Fruit fly (Drosophila melanogaster) whole organism, embryonic: Measurements from ENCODE around the gene HIPP1.
A peak's percentile ranks its signal among the peaks of the same experiment; 100 is the strongest.

Source experiments
- Aef1 ChIP-seq: fragments of 200-800 bp; sonication (Bioruptor generic); IDR thresholded peaks from 3 replicates; pipeline ENCODE4 v1.3.6; 2022; ENCODE audit warnings: missing biosample characterization, missing genetic modification characterization
- Awh ChIP-seq: fragments of 200-800 bp; sonication (Bioruptor generic); IDR thresholded peaks from 2 replicates; pipeline ENCODE4, ENCODE4 v1.3.6; 2022; ENCODE audit warnings: missing biosample characterization, missing genetic modification characterization
- Bgb ChIP-seq: fragments of 200-800 bp; sonication (Bioruptor generic); IDR thresholded peaks from 2 replicates; pipeline ENCODE4 v1.3.6; 2022; ENCODE audit warnings: missing biosample characterization, missing genetic modification characterization; ENCODE audit not compliant: partially characterized antibody
- CG10209 ChIP-seq: fragments of 200-800 bp; sonication (Bioruptor generic); optimal IDR thresholded peaks from 3 replicates; lab custom pipeline; 2017; ENCODE audit warnings: missing biosample characterization, mild to moderate bottlenecking, missing genetic modification characterization, missing genetic modification reagents
- CG10654 ChIP-seq: fragments of 200-800 bp; sonication (Bioruptor generic); optimal IDR thresholded peaks from 2 replicates; lab custom pipeline; 2016; ENCODE audit warnings: missing biosample characterization, missing genetic modification characterization
- CG11723 ChIP-seq: fragments of 200-800 bp; sonication (Bioruptor generic); optimal IDR thresholded peaks from 2 replicates; lab custom pipeline; 2017; ENCODE audit warnings: missing biosample characterization, mild to moderate bottlenecking, missing genetic modification characterization
- CG13287 ChIP-seq: fragments of 200-800 bp; sonication (Bioruptor generic); IDR thresholded peaks from 2 replicates; pipeline ENCODE4 v1.3.6; 2022; ENCODE audit warnings: missing biosample characterization, missing genetic modification characterization; ENCODE audit not compliant: partially characterized antibody
- CG14050 ChIP-seq: fragments of 200-800 bp; sonication (Bioruptor generic); IDR thresholded peaks from 3 replicates; pipeline ENCODE4 v1.3.6; 2022; ENCODE audit warnings: missing biosample characterization, missing genetic modification characterization
- CG14710 ChIP-seq: fragments of 200-800 bp; sonication (Bioruptor generic); optimal IDR thresholded peaks from 3 replicates; lab custom pipeline; 2019; ENCODE audit warnings: missing biosample characterization, mild to moderate bottlenecking, missing genetic modification characterization, moderate library complexity
- CG1647 ChIP-seq: fragments of 200-800 bp; sonication (Bioruptor generic); optimal IDR thresholded peaks from 3 replicates; lab custom pipeline; 2016; ENCODE audit warnings: missing biosample characterization, missing genetic modification characterization
- CG18262 ChIP-seq: fragments of 200-800 bp; optimal IDR thresholded peaks from 3 replicates; lab custom pipeline; 2019; ENCODE audit warnings: missing biosample characterization, mild to moderate bottlenecking, missing genetic modification characterization, moderate library complexity
- CG2712 ChIP-seq: fragments of 200-800 bp; optimal IDR thresholded peaks from 3 replicates; lab custom pipeline; 2019; ENCODE audit warnings: missing biosample characterization, mild to moderate bottlenecking, missing genetic modification characterization, moderate library complexity
- CG3065 ChIP-seq: fragments of 200-800 bp; sonication (Bioruptor generic); optimal IDR thresholded peaks from 2 replicates; lab custom pipeline; 2016; ENCODE audit warnings: missing biosample characterization, missing genetic modification characterization
- CG31365 ChIP-seq: fragments of 200-800 bp; sonication (Bioruptor generic); optimal IDR thresholded peaks from 2 replicates; lab custom pipeline; 2018; ENCODE audit warnings: missing biosample characterization, mild to moderate bottlenecking, missing genetic modification characterization
- CG33213 ChIP-seq: fragments of 200-800 bp; sonication (Bioruptor generic); optimal IDR thresholded peaks from 3 replicates; lab custom pipeline; 2016; ENCODE audit warnings: missing biosample characterization, missing genetic modification characterization
- CG3726 ChIP-seq: fragments of 200-800 bp; sonication (Bioruptor generic); IDR thresholded peaks from 3 replicates; pipeline ENCODE4, ENCODE4 v1.3.6; 2022; ENCODE audit warnings: missing biosample characterization, missing genetic modification characterization
- CG4282 ChIP-seq: fragments of 200-800 bp; sonication (Bioruptor generic); optimal IDR thresholded peaks from 2 replicates; lab custom pipeline; 2016; ENCODE audit warnings: missing biosample characterization, missing genetic modification characterization
- CG4328 ChIP-seq: fragments of 200-800 bp; sonication (Bioruptor generic); optimal IDR thresholded peaks from 3 replicates; lab custom pipeline; 2017; ENCODE audit warnings: missing biosample characterization, missing genetic modification reagents, missing genetic modification characterization
- CG4854 ChIP-seq: fragments of 200-800 bp; sonication (Bioruptor generic); optimal IDR thresholded peaks from 2 replicates; lab custom pipeline; 2016; ENCODE audit warnings: missing biosample characterization, missing genetic modification characterization, inconsistent platforms
- CG6254 ChIP-seq: fragments of 200-800 bp; sonication (Bioruptor generic); optimal IDR thresholded peaks from 3 replicates; lab custom pipeline; 2017; ENCODE audit warnings: mild to moderate bottlenecking, missing biosample characterization, missing genetic modification reagents, missing genetic modification characterization
- CG6765 ChIP-seq: fragments of 200-800 bp; sonication (Bioruptor generic); optimal IDR thresholded peaks from 3 replicates; lab custom pipeline; 2017; ENCODE audit warnings: missing biosample characterization, mild to moderate bottlenecking, missing genetic modification characterization
- CG9215 ChIP-seq: fragments of 200-800 bp; sonication (Bioruptor generic); IDR thresholded peaks from 2 replicates; pipeline ENCODE4 v1.3.6; 2022; ENCODE audit warnings: missing biosample characterization, missing genetic modification characterization
- Dbx ChIP-seq: fragments of 200-800 bp; sonication (Bioruptor generic); IDR thresholded peaks from 3 replicates; pipeline ENCODE4 v1.3.6; 2022; ENCODE audit warnings: missing biosample characterization, missing genetic modification characterization
- E2f2 ChIP-seq: fragments of 200-800 bp; sonication (Bioruptor generic); IDR thresholded peaks from 2 replicates; pipeline ENCODE4 v1.3.6; 2022; ENCODE audit warnings: missing biosample characterization, missing genetic modification characterization
- Ets97D ChIP-seq: fragments of 200-800 bp; sonication (Bioruptor generic); optimal IDR thresholded peaks from 3 replicates; lab custom pipeline; 2016; ENCODE audit warnings: missing biosample characterization, missing genetic modification characterization
- HmgZ ChIP-seq: fragments of 200-800 bp; sonication (Bioruptor generic); optimal IDR thresholded peaks from 2 replicates; lab custom pipeline; 2018; ENCODE audit warnings: missing biosample characterization, mild to moderate bottlenecking, missing genetic modification characterization
- Jarid2 ChIP-seq: fragments of 200-800 bp; sonication (Bioruptor generic); optimal IDR thresholded peaks from 3 replicates; lab custom pipeline; 2017; ENCODE audit warnings: mild to moderate bottlenecking, missing biosample characterization, missing genetic modification reagents, missing genetic modification characterization
- MESR4 ChIP-seq: fragments of 200-800 bp; sonication (Bioruptor generic); optimal IDR thresholded peaks from 2 replicates; lab custom pipeline; 2018; ENCODE audit warnings: missing biosample characterization, mild to moderate bottlenecking, missing genetic modification characterization, moderate library complexity
- Med ChIP-seq: fragments of 200-800 bp; sonication (Bioruptor generic); peaks from one replicate; lab custom pipeline; 2016; ENCODE audit warnings: missing biosample characterization, missing genetic modification characterization, mild to moderate bottlenecking, inconsistent platforms, moderate library complexity
- NK7.1 ChIP-seq: fragments of 200-800 bp; sonication (Bioruptor generic); optimal IDR thresholded peaks from 3 replicates; lab custom pipeline; 2016; ENCODE audit warnings: missing biosample characterization, missing genetic modification characterization
- Nf-YB ChIP-seq: fragments of 200-800 bp; sonication (Bioruptor generic); optimal IDR thresholded peaks from 3 replicates; lab custom pipeline; 2019; ENCODE audit warnings: missing biosample characterization, mild to moderate bottlenecking, missing genetic modification characterization, moderate library complexity
- Opbp ChIP-seq: fragments of 200-800 bp; sonication (Bioruptor generic); IDR thresholded peaks from 3 replicates; pipeline ENCODE4 v1.3.6; 2022; ENCODE audit warnings: missing biosample characterization, missing genetic modification characterization; ENCODE audit not compliant: partially characterized antibody
- Pdp1 ChIP-seq, 2 experiments: fragments of 200-800 bp; sonication (Bioruptor generic); optimal IDR thresholded peaks; 3 replicates each; lab custom pipeline; 2016; ENCODE audit warnings: missing biosample characterization in 2 of 2, missing genetic modification characterization in 2 of 2, mild to moderate bottlenecking in 1 of 2, moderate library complexity in 1 of 2
- Scr ChIP-seq: fragments of 200-800 bp; sonication (Bioruptor generic); IDR thresholded peaks from 2 replicates; pipeline ENCODE4 v1.3.6; 2022; ENCODE audit warnings: missing biosample characterization, missing genetic modification characterization; ENCODE audit not compliant: partially characterized antibody
- Sry-δ ChIP-seq: fragments of 200-800 bp; sonication (Bioruptor generic); optimal IDR thresholded peaks from 2 replicates; lab custom pipeline; 2016; ENCODE audit warnings: missing biosample characterization, missing genetic modification characterization
- Vsx1 ChIP-seq: fragments of 200-800 bp; sonication (Bioruptor generic); optimal IDR thresholded peaks from 2 replicates; lab custom pipeline; 2017; ENCODE audit warnings: missing biosample characterization, mild to moderate bottlenecking, missing genetic modification characterization, missing genetic modification reagents
- amos ChIP-seq: fragments of 200-800 bp; sonication (Bioruptor generic); IDR thresholded peaks from 2 replicates; pipeline ENCODE4 v1.3.6; 2022; ENCODE audit warnings: missing biosample characterization, missing genetic modification characterization; ENCODE audit not compliant: partially characterized antibody
- bsh ChIP-seq, 2 experiments: fragments of 200-800 bp; sonication (Bioruptor generic); optimal IDR thresholded peaks; 2 replicates each; lab custom pipeline; 2017 to 2018; ENCODE audit warnings: mild to moderate bottlenecking in 2 of 2, missing biosample characterization in 2 of 2, missing genetic modification characterization in 2 of 2, moderate library complexity in 1 of 2
- croc ChIP-seq: fragments of 200-800 bp; sonication (Bioruptor generic); conservative IDR thresholded peaks from 3 replicates; pipeline ENCODE4 v1.3.6; 2022; ENCODE audit warnings: missing biosample characterization, missing genetic modification characterization
- da ChIP-seq: fragments of 200-800 bp; sonication (Bioruptor generic); optimal IDR thresholded peaks from 2 replicates; lab custom pipeline; 2016; ENCODE audit warnings: missing biosample characterization, missing genetic modification characterization
- esg ChIP-seq: fragments of 200-800 bp; sonication (Bioruptor generic); conservative IDR thresholded peaks from 2 replicates; pipeline ENCODE4 v1.3.6; 2022; ENCODE audit warnings: missing biosample characterization, missing genetic modification characterization
- fd96Cb ChIP-seq: fragments of 200-800 bp; sonication (Bioruptor generic); optimal IDR thresholded peaks from 2 replicates; lab custom pipeline; 2018; ENCODE audit warnings: missing biosample characterization, mild to moderate bottlenecking, missing genetic modification characterization, moderate library complexity
- fru ChIP-seq: fragments of >200 bp; optimal IDR thresholded peaks from 2 replicates; lab custom pipeline; 2017
- kay ChIP-seq: fragments of 200-800 bp; sonication (Bioruptor generic); optimal IDR thresholded peaks from 2 replicates; lab custom pipeline; 2016; ENCODE audit warnings: missing biosample characterization, missing genetic modification characterization
- mld ChIP-seq: fragments of 200-800 bp; sonication (Bioruptor generic); IDR thresholded peaks from 3 replicates; pipeline ENCODE4 v1.3.6; 2022; ENCODE audit warnings: missing biosample characterization, missing genetic modification characterization; ENCODE audit not compliant: partially characterized antibody
- pnt ChIP-seq: fragments of 200-800 bp; sonication (Bioruptor generic); optimal IDR thresholded peaks from 3 replicates; lab custom pipeline; 2016; ENCODE audit warnings: missing biosample characterization, missing genetic modification characterization
- pzg ChIP-seq: fragments of 200-800 bp; sonication (Bioruptor generic); optimal IDR thresholded peaks from 3 replicates; lab custom pipeline; 2018; ENCODE audit warnings: missing biosample characterization, mild to moderate bottlenecking, missing genetic modification characterization, moderate library complexity
- scrt ChIP-seq: fragments of 200-800 bp; sonication (Bioruptor generic); optimal IDR thresholded peaks from 2 replicates; lab custom pipeline; 2018; ENCODE audit warnings: missing biosample characterization, mild to moderate bottlenecking, missing genetic modification characterization, moderate library complexity
- sug ChIP-seq: fragments of 200-800 bp; optimal IDR thresholded peaks from 2 replicates; lab custom pipeline; 2019; ENCODE audit warnings: missing biosample characterization, mild to moderate bottlenecking, missing genetic modification characterization, moderate library complexity
- unpg ChIP-seq: fragments of 200-800 bp; sonication (Bioruptor generic); optimal IDR thresholded peaks from 3 replicates; lab custom pipeline; 2018; ENCODE audit warnings: missing biosample characterization, mild to moderate bottlenecking, missing genetic modification characterization, moderate library complexity
- usp ChIP-seq: fragments of >200 bp; optimal IDR thresholded peaks from 2 replicates; lab custom pipeline; 2017; ENCODE audit warnings: missing biosample characterization, missing genetic modification characterization

The HIPP1 gene

dm6 chr3L:20837831-20838301, 28.4 kb downstream of the HIPP1 start (continued):
- no peak for TF ChIP-seq Opbp (GFP tag; lab: Robert Waterston, UW)
- TF ChIP-seq esg (GFP tag; lab: Robert Waterston, UW): no peak
- no peak for TF ChIP-seq CG31365
- TF ChIP-seq pzg (GFP tag; lab: Kevin White, UChicago): no peak
- TF ChIP-seq CG4328 (GFP tag; lab: Kevin White, UChicago): no peak
- TF ChIP-seq Nf-YB (GFP tag; lab: Kevin White, UChicago): no peak
- TF ChIP-seq Awh (GFP tag; lab: Robert Waterston, UW): no peak
- no peak for TF ChIP-seq CG14710
- TF ChIP-seq CG10209 (GFP tag; lab: Kevin White, UChicago): no peak
- TF ChIP-seq CG3726 (GFP tag; lab: Robert Waterston, UW): no peak
- no peak for TF ChIP-seq NK7.1 (GFP tag; lab: Kevin White, UChicago)
- TF ChIP-seq usp (GFP tag; lab: Kevin White, UChicago): no peak
- TF ChIP-seq sug (tag; lab: Kevin White, UChicago): peak; percentile 55
- TF ChIP-seq fru: no peak
- TF ChIP-seq kay (GFP tag; lab: Kevin White, UChicago): no peak
- no peak for TF ChIP-seq CG2712
- peak; percentile 24 for TF ChIP-seq Vsx1 (GFP tag; lab: Kevin White, UChicago)
- no peak for TF ChIP-seq mld (GFP tag; lab: Robert Waterston, UW)
- TF ChIP-seq CG11723: no peak
- TF ChIP-seq Scr: no peak
- TF ChIP-seq fd96Cb (tag; lab: Kevin White, UChicago): no peak
- TF ChIP-seq CG9215 (GFP tag; lab: Robert Waterston, UW): no peak
- no peak for TF ChIP-seq CG1647 (GFP tag; lab: Kevin White, UChicago)
- no peak for TF ChIP-seq E2f2 (GFP tag; lab: Robert Waterston, UW)
- TF ChIP-seq HmgZ (tag; lab: Kevin White, UChicago): no peak
- no peak for TF ChIP-seq Ets97D
- TF ChIP-seq CG4282 (GFP tag; lab: Kevin White, UChicago): no peak
- peak; percentile 15 for TF ChIP-seq Med (GFP tag; lab: Kevin White, UChicago)
- no peak for TF ChIP-seq MESR4 (GFP tag; lab: Kevin White, UChicago)
- no peak for TF ChIP-seq CG3065
- TF ChIP-seq unpg: no peak
- TF ChIP-seq amos: peak; percentile 29; the same call in 1 of the 2 replicates
- no peak for TF ChIP-seq CG6254 (GFP tag; lab: Kevin White, UChicago)
- TF ChIP-seq croc (GFP tag; lab: Robert Waterston, UW): no peak

- TF ChIP-seq CG6765 (no peak), Aef1 (GFP tag; lab: Robert Waterston, UW) (no peak), Sry-δ (peak; percentile 93), Dbx (GFP tag; lab: Robert Waterston, UW) (peak; percentile 67; the same call in 2 of the 3 replicates), Bgb (GFP tag; lab: Robert Waterston, UW) (peak; percentile 72), CG13287 (peak; percentile 77), bsh (GFP tag; optimal IDR thresholded peaks at IDR 0.05; lab: Kevin White, UChicago) (no peak), CG10654 (peak; percentile 46), pnt (GFP tag; lab: Kevin White, UChicago) (peak; percentile 5), CG4854 (no peak), CG6254 (GFP tag; lab: Kevin White, UChicago) (no peak), Jarid2 (GFP tag; lab: Kevin White, UChicago) (no peak), CG18262 (tag; lab: Kevin White, UChicago) (no peak), Pdp1 (GFP tag; optimal IDR thresholded peaks at IDR 0.05; lab: Kevin White, UChicago) (peak in 1 of 2 experiments; percentile 33), CG14050 (GFP tag; lab: Robert Waterston, UW) (no peak), CG33213 (peak; percentile 73), scrt (GFP tag; lab: Kevin White, UChicago) (peak; percentile 43), CG4328 (GFP tag; lab: Kevin White, UChicago) (no peak), da (GFP tag; lab: Kevin White, UChicago) (no peak)
Measured at dm6 chr3L:20841465-20842109, 32.1 kb downstream of the HIPP1 start, which contains the start of the genes CSN3 and CG11456. TSS of gene CSN3 (minus strand) at chr3L:20841576. TSS of gene CG11456 (plus strand) at chr3L:20841987.
